Fruit fly (Drosophila melanogaster) whole organism, embryonic: ENCODE results near the gene Gr93d.

ENCODE experiments used
- Adf1 ChIP-seq: fragments of 200-800 bp; sonication (Bioruptor generic); IDR thresholded peaks from 2 replicates; pipeline ENCODE4 v1.3.6; 2022; ENCODE audit warnings: missing biosample characterization, missing genetic modification characterization
- Antp ChIP-seq: fragments of 200-800 bp; sonication (Bioruptor generic); optimal IDR thresholded peaks from 3 replicates; lab custom pipeline; 2016; ENCODE audit warnings: missing biosample characterization, missing genetic modification characterization
- B-H2 ChIP-seq: fragments of 200-800 bp; sonication (Bioruptor generic); optimal IDR thresholded peaks from 2 replicates; lab custom pipeline; 2018; ENCODE audit warnings: missing biosample characterization, mild to moderate bottlenecking, missing genetic modification characterization
- Bteb2 ChIP-seq: fragments of 200-800 bp; sonication (Bioruptor generic); optimal IDR thresholded peaks from 2 replicates; lab custom pipeline; 2016; ENCODE audit warnings: missing biosample characterization, missing genetic modification characterization
- CG10209 ChIP-seq: fragments of 200-800 bp; sonication (Bioruptor generic); optimal IDR thresholded peaks from 3 replicates; lab custom pipeline; 2017; ENCODE audit warnings: missing biosample characterization, mild to moderate bottlenecking, missing genetic modification characterization, missing genetic modification reagents
- CG10274 ChIP-seq: fragments of 200-800 bp; sonication (Bioruptor generic); optimal IDR thresholded peaks from 3 replicates; lab custom pipeline; 2017; ENCODE audit warnings: missing biosample characterization, mild to moderate bottlenecking, missing genetic modification characterization
- CG10366 ChIP-seq: fragments of 200-800 bp; sonication (Bioruptor generic); IDR thresholded peaks from 2 replicates; pipeline ENCODE4 v1.3.6; 2022; ENCODE audit warnings: missing biosample characterization, missing genetic modification characterization
- CG10959 ChIP-seq: fragments of 200-800 bp; sonication (Bioruptor generic); IDR thresholded peaks from 2 replicates; pipeline ENCODE4 v1.3.6; 2022; ENCODE audit warnings: missing biosample characterization, missing genetic modification characterization
- CG12104 ChIP-seq: fragments of 200-800 bp; sonication (Bioruptor generic); optimal IDR thresholded peaks from 3 replicates; lab custom pipeline; 2016; ENCODE audit warnings: missing biosample characterization, missing genetic modification characterization
- CG12659 ChIP-seq: fragments of 200-800 bp; sonication (Bioruptor generic); optimal IDR thresholded peaks from 3 replicates; lab custom pipeline; 2017; ENCODE audit warnings: mild to moderate bottlenecking, missing biosample characterization, missing genetic modification reagents, missing genetic modification characterization
- CG12744 ChIP-seq: fragments of 200-800 bp; sonication (Bioruptor generic); optimal IDR thresholded peaks from 2 replicates; lab custom pipeline; 2016; ENCODE audit warnings: missing biosample characterization, missing genetic modification characterization
- CG13123 ChIP-seq: fragments of 200-800 bp; sonication (Bioruptor generic); optimal IDR thresholded peaks from 2 replicates; lab custom pipeline; 2016; ENCODE audit warnings: missing biosample characterization, missing genetic modification characterization
- CG15269 ChIP-seq: fragments of 200-800 bp; sonication (Bioruptor generic); optimal IDR thresholded peaks from 2 replicates; lab custom pipeline; 2018; ENCODE audit warnings: missing biosample characterization, mild to moderate bottlenecking, missing genetic modification characterization, moderate library complexity
- CG2678 ChIP-seq: fragments of 200-800 bp; sonication (Bioruptor generic); optimal IDR thresholded peaks from 3 replicates; lab custom pipeline; 2019; ENCODE audit warnings: missing biosample characterization, mild to moderate bottlenecking, missing genetic modification characterization, moderate library complexity
- CG2875 ChIP-seq: fragments of 200-800 bp; sonication (Bioruptor generic); optimal IDR thresholded peaks from 2 replicates; lab custom pipeline; 2017; ENCODE audit warnings: missing biosample characterization, mild to moderate bottlenecking, missing genetic modification characterization, missing genetic modification reagents
- CG34376 ChIP-seq: fragments of 200-800 bp; sonication (Bioruptor generic); optimal IDR thresholded peaks from 2 replicates; lab custom pipeline; 2018; ENCODE audit warnings: missing biosample characterization, mild to moderate bottlenecking, missing genetic modification characterization
- CG4282 ChIP-seq: fragments of 200-800 bp; sonication (Bioruptor generic); optimal IDR thresholded peaks from 2 replicates; lab custom pipeline; 2016; ENCODE audit warnings: missing biosample characterization, missing genetic modification characterization
- CG4820 ChIP-seq: fragments of 200-800 bp; sonication (Bioruptor generic); optimal IDR thresholded peaks from 3 replicates; lab custom pipeline; 2016; ENCODE audit warnings: missing biosample characterization, missing genetic modification characterization
- CG5245 ChIP-seq: fragments of 200-800 bp; sonication (Bioruptor generic); optimal IDR thresholded peaks from 3 replicates; lab custom pipeline; 2016; ENCODE audit warnings: missing biosample characterization, missing genetic modification characterization
- CG6272 ChIP-seq: fragments of 200-800 bp; sonication (Bioruptor generic); IDR thresholded peaks from 2 replicates; pipeline ENCODE4 v1.3.6; 2022; ENCODE audit warnings: missing biosample characterization, missing genetic modification characterization
- CG6854 ChIP-seq: fragments of 200-800 bp; sonication (Bioruptor generic); optimal IDR thresholded peaks from 3 replicates; lab custom pipeline; 2017; ENCODE audit warnings: missing biosample characterization, mild to moderate bottlenecking, missing genetic modification characterization
- CG7963 ChIP-seq: fragments of 200-800 bp; sonication (Bioruptor generic); IDR thresholded peaks from 3 replicates; pipeline ENCODE4 v1.3.6; 2022; ENCODE audit warnings: missing biosample characterization, missing genetic modification characterization; ENCODE audit not compliant: partially characterized antibody
- CG8089 ChIP-seq: fragments of 200-800 bp; sonication (Bioruptor generic); optimal IDR thresholded peaks from 3 replicates; lab custom pipeline; 2016; ENCODE audit warnings: missing biosample characterization, missing genetic modification characterization
- CG8290 ChIP-seq, 3 experiments: fragments of 200-800 bp; sonication (Bioruptor generic); optimal IDR thresholded peaks; 2 replicates each; lab custom pipeline; 2016 to 2019; ENCODE audit warnings: missing biosample characterization in 3 of 3, missing genetic modification characterization in 3 of 3, mild to moderate bottlenecking in 2 of 3, moderate library complexity in 1 of 3
- CG8359 ChIP-seq: fragments of 200-800 bp; sonication (Bioruptor generic); optimal IDR thresholded peaks from 2 replicates; lab custom pipeline; 2017; ENCODE audit warnings: missing biosample characterization, mild to moderate bottlenecking, missing genetic modification characterization, borderline replicate concordance
- CG8388 ChIP-seq: fragments of 200-800 bp; sonication (Bioruptor generic); optimal IDR thresholded peaks from 2 replicates; lab custom pipeline; 2019; ENCODE audit warnings: missing biosample characterization, mild to moderate bottlenecking, missing genetic modification characterization, moderate library complexity
- CG9437 ChIP-seq: fragments of 200-800 bp; sonication (Bioruptor generic); optimal IDR thresholded peaks from 2 replicates; lab custom pipeline; 2018; ENCODE audit warnings: missing biosample characterization, mild to moderate bottlenecking, missing genetic modification characterization
- CG9727 ChIP-seq: fragments of 200-800 bp; sonication (Bioruptor generic); optimal IDR thresholded peaks from 3 replicates; lab custom pipeline; 2017; ENCODE audit warnings: missing biosample characterization, mild to moderate bottlenecking, missing genetic modification characterization
- Camta ChIP-seq: fragments of 200-800 bp; sonication (Bioruptor generic); optimal IDR thresholded peaks from 2 replicates; lab custom pipeline; 2016; ENCODE audit warnings: missing biosample characterization, missing genetic modification characterization
- D19B ChIP-seq: fragments of 200-800 bp; sonication (Bioruptor generic); optimal IDR thresholded peaks from 2 replicates; lab custom pipeline; 2017; ENCODE audit warnings: missing biosample characterization, mild to moderate bottlenecking, missing genetic modification characterization
- Dbx ChIP-seq: fragments of 200-800 bp; sonication (Bioruptor generic); IDR thresholded peaks from 3 replicates; pipeline ENCODE4 v1.3.6; 2022; ENCODE audit warnings: missing biosample characterization, missing genetic modification characterization
- E2f1 ChIP-seq: fragments of 200-800 bp; sonication (Bioruptor generic); IDR thresholded peaks from 2 replicates; pipeline ENCODE4 v1.3.6; 2022; ENCODE audit warnings: missing biosample characterization, missing genetic modification characterization
- Elba2 ChIP-seq: fragments of 200-800 bp; sonication (Bioruptor generic); optimal IDR thresholded peaks from 3 replicates; lab custom pipeline; 2016; ENCODE audit warnings: missing biosample characterization, missing genetic modification characterization
- H15 ChIP-seq: fragments of 200-800 bp; sonication (Bioruptor generic); IDR thresholded peaks from 3 replicates; pipeline ENCODE4 v1.3.6; 2022; ENCODE audit warnings: missing biosample characterization, missing genetic modification characterization
- Hsf ChIP-seq: fragments of 200-800 bp; sonication (Bioruptor generic); optimal IDR thresholded peaks from 3 replicates; lab custom pipeline; 2016; ENCODE audit warnings: missing biosample characterization, missing genetic modification characterization
- NFAT ChIP-seq: fragments of 200-800 bp; sonication (Bioruptor generic); IDR thresholded peaks from 2 replicates; pipeline ENCODE4 v1.3.6; 2022; ENCODE audit warnings: missing biosample characterization, missing genetic modification characterization
- Optix ChIP-seq: fragments of 200-800 bp; sonication (Bioruptor generic); IDR thresholded peaks from 3 replicates; pipeline ENCODE4 v1.3.6; 2022; ENCODE audit warnings: missing biosample characterization, missing genetic modification characterization
- Poxn ChIP-seq: fragments of 200-800 bp; sonication (Bioruptor generic); IDR thresholded peaks from 2 replicates; pipeline ENCODE4 v1.3.6; 2022; ENCODE audit warnings: missing biosample characterization, missing genetic modification characterization
- Tbp ChIP-seq: fragments of >200 bp; optimal IDR thresholded peaks from 2 replicates; lab custom pipeline; 2018; ENCODE audit warnings: missing biosample characterization, missing genetic modification characterization
- abd-A ChIP-seq: fragments of 200-800 bp; sonication (Bioruptor generic); optimal IDR thresholded peaks from 3 replicates; lab custom pipeline; 2019; ENCODE audit warnings: missing biosample characterization, mild to moderate bottlenecking, missing genetic modification characterization, moderate library complexity
- dimm ChIP-seq: fragments of 200-800 bp; sonication (Bioruptor generic); IDR thresholded peaks from 2 replicates; pipeline ENCODE4 v1.3.6; 2022; ENCODE audit warnings: missing biosample characterization, missing genetic modification characterization
- fru ChIP-seq: fragments of >200 bp; optimal IDR thresholded peaks from 2 replicates; lab custom pipeline; 2017
- gem ChIP-seq: fragments of 200-800 bp; sonication (Bioruptor generic); optimal IDR thresholded peaks from 2 replicates; lab custom pipeline; 2019; ENCODE audit warnings: missing biosample characterization, mild to moderate bottlenecking, missing genetic modification characterization, moderate library complexity
- gsb-n ChIP-seq: fragments of 200-800 bp; sonication (Bioruptor generic); optimal IDR thresholded peaks from 3 replicates; lab custom pipeline; 2018; ENCODE audit warnings: missing biosample characterization, mild to moderate bottlenecking, missing genetic modification characterization
- insv ChIP-seq, 2 experiments: fragments of 200-800 bp; sonication (Bioruptor generic); optimal IDR thresholded peaks; 3 replicates each; lab custom pipeline; 2016 to 2018; ENCODE audit warnings: missing biosample characterization in 2 of 2, missing genetic modification characterization in 2 of 2
- lab ChIP-seq: fragments of 200-800 bp; sonication (Bioruptor generic); optimal IDR thresholded peaks from 3 replicates; lab custom pipeline; 2017; ENCODE audit warnings: missing biosample characterization, missing genetic modification characterization, mild to moderate bottlenecking, moderate library complexity, missing genetic modification reagents
- mam ChIP-seq: fragments of 200-800 bp; sonication (Bioruptor generic); optimal IDR thresholded peaks from 3 replicates; lab custom pipeline; 2016; ENCODE audit warnings: missing biosample characterization, missing genetic modification characterization
- nerfin-2 ChIP-seq: fragments of 200-800 bp; sonication (Bioruptor generic); IDR thresholded peaks from 2 replicates; pipeline ENCODE4 v1.3.6; 2022; ENCODE audit warnings: missing biosample characterization, missing genetic modification characterization; ENCODE audit not compliant: partially characterized antibody
- oc ChIP-seq: fragments of 200-800 bp; sonication (Bioruptor generic); optimal IDR thresholded peaks from 2 replicates; lab custom pipeline; 2018; ENCODE audit warnings: missing biosample characterization, mild to moderate bottlenecking, missing genetic modification characterization, moderate library complexity
- row ChIP-seq: fragments of 200-800 bp; sonication (Bioruptor generic); IDR thresholded peaks from 3 replicates; pipeline ENCODE4 v1.3.6; 2022; ENCODE audit warnings: missing biosample characterization, missing genetic modification characterization
- sd ChIP-seq: fragments of 200-800 bp; sonication (Bioruptor generic); optimal IDR thresholded peaks from 3 replicates; lab custom pipeline; 2018; ENCODE audit warnings: missing biosample characterization, mild to moderate bottlenecking, missing genetic modification characterization, moderate library complexity
- tup ChIP-seq: fragments of 200-800 bp; sonication (Bioruptor generic); optimal IDR thresholded peaks from 2 replicates; lab custom pipeline; 2016; ENCODE audit warnings: missing biosample characterization, mild to moderate bottlenecking, missing genetic modification characterization, moderate library complexity

Gr93d gene

dm6 chr3R:21830303-21830707, 16.2 kb downstream of the Gr93d start (continued):
- TF ChIP-seq CG10274 (GFP tag; lab: Kevin White, UChicago) (no peak), CG4820 (GFP tag; lab: Kevin White, UChicago) (no peak), gem (peak; percentile 57), CG10209 (GFP tag; lab: Kevin White, UChicago) (no peak), row (no peak), abd-A (tag; lab: Kevin White, UChicago) (no peak), CG2875 (no peak), H15 (no peak), CG10959 (GFP tag; lab: Robert Waterston, UW) (no peak), CG5245 (GFP tag; lab: Kevin White, UChicago) (no peak), Elba2 (GFP tag; lab: Kevin White, UChicago) (no peak), fru (lab: Kevin White, UChicago) (no peak), CG8089 (no peak), Adf1 (GFP tag; lab: Robert Waterston, UW) (no peak), Tbp (GFP tag; lab: Kevin White, UChicago) (no peak), E2f1 (GFP tag; lab: Robert Waterston, UW) (no peak), dimm (no peak), Optix (GFP tag; lab: Robert Waterston, UW) (no peak), CG9727 (peak; percentile 21), Bteb2 (GFP tag; lab: Kevin White, UChicago) (no peak), CG6854 (GFP tag; lab: Kevin White, UChicago) (no peak), CG12104 (GFP tag; lab: Kevin White, UChicago) (no peak), gsb-n (tag; lab: Kevin White, UChicago) (peak; percentile 33), CG12744 (GFP tag; lab: Kevin White, UChicago) (no peak), Poxn (GFP tag; lab: Robert Waterston, UW) (no peak), nerfin-2 (GFP tag; lab: Robert Waterston, UW) (no peak), oc (tag; lab: Kevin White, UChicago) (no peak), Dbx (GFP tag; lab: Robert Waterston, UW) (no peak), CG10366 (GFP tag; lab: Robert Waterston, UW) (no peak), Camta (GFP tag; lab: Kevin White, UChicago) (no peak), CG12659 (no peak), CG13123 (no peak), CG8359 (GFP tag; lab: Kevin White, UChicago) (no peak), CG15269 (tag; lab: Kevin White, UChicago) (no peak), Hsf (GFP tag; lab: Kevin White, UChicago) (no peak), CG34376 (GFP tag; lab: Kevin White, UChicago) (no peak), lab (GFP tag; lab: Kevin White, UChicago) (no peak), NFAT (GFP tag; lab: Robert Waterston, UW) (no peak), Antp (GFP tag; lab: Kevin White, UChicago) (no peak), CG8388 (peak; percentile 48), CG8290 (GFP tag; optimal IDR thresholded peaks at IDR 0.05; lab: Kevin White, UChicago) (no peak), CG8290 (tag; optimal IDR thresholded peaks at IDR 0.05; lab: Kevin White, UChicago) (no peak), sd (tag; lab: Kevin White, UChicago) (no peak), tup (GFP tag; lab: Kevin White, UChicago) (no peak), CG4282 (GFP tag; lab: Kevin White, UChicago) (no peak), D19B (GFP tag; lab: Kevin White, UChicago) (no peak), CG7963 (no peak), B-H2 (GFP tag; lab: Kevin White, UChicago) (no peak), insv (GFP tag; optimal IDR thresholded peaks at IDR 0.05; lab: Kevin White, UChicago) (no peak), CG6272 (no peak), CG2678 (tag; lab: Kevin White, UChicago) (peak; percentile 44), CG9437 (GFP tag; lab: Kevin White, UChicago) (peak; percentile 3), mam (no peak)
